Worm (Caenorhabditis elegans) whole organism, dauer: ENCODE data around the gene snrp-3.
"Not testable (repeated sequence)": the region's sequence is repeated elsewhere in the genome, so short reads cannot be mapped to it uniquely, and the experiment has no call there.

Experiments
- unc-62 ChIP-seq: sonication (generic microtip); optimal IDR thresholded peaks from 2 replicates; lab custom pipeline; 2017; ENCODE audit warnings: missing biosample characterization, missing genetic modification reagents, missing genetic modification characterization

snrp-3 gene

ce11 chrIV:8687605-8688191, at the start of gene snrp-3:
Gene snrp-3, minus strand, starts transcription at chrIV:8687810.
- TF ChIP-seq unc-62 (GFP tag; lab: Kevin White, UChicago): no peak

- TF ChIP-seq unc-62 (GFP tag; lab: Kevin White, UChicago): no peak
Measured at ce11 chrIV:8737354-8737753, 49.7 kb upstream of the snrp-3 start.

DNA sequence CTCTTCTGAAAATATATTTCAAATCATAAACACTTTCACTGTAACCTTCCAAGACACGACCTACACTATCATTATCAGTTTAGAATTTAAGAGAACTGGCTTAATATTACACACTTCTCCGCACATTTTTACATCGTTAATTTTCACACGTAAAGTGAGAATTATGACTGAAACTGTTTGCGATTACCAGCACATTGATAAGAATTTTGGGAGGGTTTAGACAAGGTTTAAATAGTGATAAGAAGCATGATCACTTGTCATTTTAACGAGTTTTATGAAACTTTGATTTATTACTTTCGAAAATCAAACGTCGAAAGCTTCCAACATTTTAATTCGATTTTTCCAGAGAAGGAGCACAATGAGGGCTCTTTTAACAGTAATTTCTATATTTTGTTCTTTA, 42.9 kb upstream of the snrp-3 start, which contains the start of gene F21D5.3:
Gene F21D5.3 (plus strand): TSS at position 347 of the 400 bp plus-strand sequence.
- TF ChIP-seq unc-62 (GFP tag; lab: Kevin White, UChicago): no peak

DNA sequence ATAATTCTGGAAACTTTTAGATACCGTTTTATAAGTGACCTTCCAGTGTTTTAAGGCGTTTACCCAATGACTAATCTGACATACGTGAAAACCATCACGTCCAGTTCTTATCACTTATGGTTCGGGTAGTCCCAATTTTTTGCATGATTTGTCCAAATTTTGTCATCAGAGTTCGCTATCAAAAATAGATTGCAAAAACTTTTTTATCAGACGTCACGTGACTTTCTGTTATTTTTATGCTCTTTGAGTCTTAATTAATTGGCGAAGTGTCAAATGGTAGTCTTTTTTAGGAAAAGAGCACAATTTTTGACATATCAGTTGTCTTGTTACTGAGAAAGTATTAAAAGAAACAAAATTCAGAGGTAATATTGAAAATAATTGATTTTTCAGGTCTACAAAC, 42.0 kb upstream of the snrp-3 start:
- no peak for TF ChIP-seq unc-62 (GFP tag; lab: Kevin White, UChicago)

DNA sequence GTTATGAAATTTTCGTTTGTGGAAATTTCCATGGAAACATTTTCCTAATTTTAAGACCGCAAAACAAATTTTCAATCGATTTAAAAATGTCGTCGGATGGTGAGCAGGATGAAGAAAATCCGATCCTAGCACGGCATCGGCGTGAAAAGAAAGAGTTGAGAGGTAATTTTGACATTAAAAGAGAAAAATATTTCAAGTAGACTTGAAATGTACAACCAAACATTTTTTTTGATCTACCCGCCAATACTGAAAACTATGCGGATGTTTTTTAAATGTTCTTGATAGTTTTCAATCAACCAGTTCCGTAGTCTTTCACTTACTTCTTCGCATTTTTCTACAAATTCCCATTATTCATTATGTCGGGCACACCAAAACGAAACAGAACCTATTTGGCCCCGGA, 40.5 kb upstream of the snrp-3 start, which contains the start of gene otub-3:
Gene otub-3 (plus strand): TSS at position 56 of the 400 bp plus-strand sequence.
- TF ChIP-seq unc-62 (GFP tag; lab: Kevin White, UChicago): no peak

DNA sequence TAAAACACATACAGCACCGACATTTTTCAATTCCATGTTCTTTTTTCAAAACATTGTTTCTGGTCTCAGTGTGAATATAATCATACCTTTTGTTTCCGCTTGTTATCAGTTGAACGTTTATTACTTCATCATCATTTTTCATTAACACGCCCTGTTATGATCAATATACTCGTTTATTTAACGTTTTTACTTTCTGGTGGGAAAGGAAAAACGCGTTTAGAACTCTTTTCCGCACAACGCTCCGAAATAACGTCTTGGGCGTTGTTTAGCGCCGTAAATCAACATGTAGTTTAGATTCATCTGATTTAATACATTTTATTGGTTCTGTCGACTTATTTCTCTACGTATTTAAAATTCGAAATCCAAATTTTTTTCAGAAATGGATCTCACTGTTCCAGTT, 37.7 kb upstream of the snrp-3 start, which contains the start of gene pgm-3:
Gene pgm-3 (plus strand): TSS at position 378 of the 400 bp plus-strand sequence.
- no peak for TF ChIP-seq unc-62 (GFP tag; lab: Kevin White, UChicago)

DNA sequence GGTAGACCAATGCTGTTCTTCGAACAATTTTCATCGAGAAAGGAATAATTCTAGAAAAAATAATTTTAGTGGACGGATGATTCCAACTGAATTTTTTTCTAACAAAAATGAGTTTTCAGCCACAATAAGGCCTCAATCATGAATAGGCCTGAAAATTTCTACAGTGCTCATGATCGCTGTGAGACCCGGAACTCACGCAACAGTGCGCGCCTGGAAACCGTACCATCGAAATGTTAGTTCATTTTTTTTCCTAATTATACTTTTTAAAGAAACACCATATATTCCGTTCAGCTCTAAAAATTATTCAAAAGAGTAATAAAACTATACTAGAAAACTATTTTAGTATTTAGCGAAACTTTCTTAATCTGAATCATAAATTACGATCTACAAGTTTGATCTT, 37.3 kb upstream of the snrp-3 start:
- no peak for TF ChIP-seq unc-62 (GFP tag; lab: Kevin White, UChicago)

DNA sequence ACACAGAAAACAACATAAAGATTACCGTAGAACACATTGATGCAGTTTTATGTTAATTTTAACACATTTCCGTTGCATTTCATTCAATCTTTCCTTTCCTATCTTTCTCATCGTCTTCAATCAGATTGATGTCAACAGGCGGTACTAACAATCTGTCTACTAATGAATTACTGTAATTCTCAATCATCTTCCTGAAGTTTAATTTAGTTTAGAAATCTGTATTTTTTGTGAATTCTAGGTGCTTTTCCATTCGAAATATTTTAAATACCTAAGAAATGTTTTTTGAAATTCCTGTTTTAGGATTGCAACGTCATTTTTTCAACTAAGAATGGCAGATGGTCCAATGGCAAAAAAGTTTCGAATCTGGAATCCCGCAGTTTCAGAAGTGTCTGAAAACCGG, 36.1 kb upstream of the snrp-3 start, which contains the start of gene F21D5.9:
Gene F21D5.9 (plus strand): TSS at position 301 of the 400 bp plus-strand sequence.
- TF ChIP-seq unc-62 (GFP tag; lab: Kevin White, UChicago): no peak

DNA sequence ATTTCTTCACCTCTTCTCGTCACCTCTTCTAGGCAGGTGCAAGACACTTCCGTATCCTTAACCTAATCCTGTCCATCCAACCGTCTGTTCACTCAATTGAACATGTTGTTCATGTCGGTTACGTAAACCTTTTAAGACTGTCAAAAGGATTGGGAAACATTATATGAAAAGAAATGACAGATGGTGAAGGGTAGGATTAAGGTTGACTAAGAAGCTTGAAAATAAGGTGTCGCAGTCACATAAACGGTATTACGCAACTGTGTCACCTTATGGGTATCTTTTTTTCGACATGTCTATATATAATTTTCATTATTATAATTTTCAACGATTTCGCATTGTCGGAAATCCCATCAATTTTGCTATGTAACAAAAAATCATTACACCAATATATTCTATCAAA, 35.2 kb upstream of the snrp-3 start:
- TF ChIP-seq unc-62 (GFP tag; lab: Kevin White, UChicago): no peak

- TF ChIP-seq unc-62 (GFP tag; lab: Kevin White, UChicago): no peak
Measured at ce11 chrIV:8718153-8718552, 30.5 kb upstream of the snrp-3 start, which contains the start of gene H23L24.1. Gene H23L24.1, plus strand, starts transcription at chrIV:8718453.

DNA sequence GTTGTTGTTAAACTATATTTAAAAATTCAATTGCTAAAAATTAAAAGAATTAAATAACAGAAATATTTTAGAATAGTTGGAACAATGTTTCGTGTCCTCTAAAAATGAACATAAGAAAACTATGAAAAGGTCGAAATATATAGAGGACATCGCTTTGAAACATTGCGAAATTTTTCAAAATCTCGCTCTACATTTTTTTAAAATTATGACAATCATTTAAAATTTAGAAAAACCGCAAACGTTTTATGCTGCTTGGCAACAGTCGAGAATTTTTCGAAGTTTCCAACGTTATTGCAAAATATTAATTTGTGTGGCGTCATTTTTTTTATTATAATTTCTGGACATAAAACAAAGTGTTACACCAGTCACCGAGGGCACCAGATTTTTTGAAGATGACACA, 27.4 kb upstream of the snrp-3 start, which contains the start of the genes parg-2 and ipla-5:
Gene parg-2 (minus strand): TSS at position 101 of the 400 bp plus-strand sequence.
Gene ipla-5 (plus strand): TSS at position 216 of the 400 bp plus-strand sequence.
- TF ChIP-seq unc-62 (GFP tag; lab: Kevin White, UChicago): not testable (repeated sequence)

ce11 chrIV:8708046-8708445, 20.4 kb upstream of the snrp-3 start:
- no peak for TF ChIP-seq unc-62 (GFP tag; lab: Kevin White, UChicago)

DNA sequence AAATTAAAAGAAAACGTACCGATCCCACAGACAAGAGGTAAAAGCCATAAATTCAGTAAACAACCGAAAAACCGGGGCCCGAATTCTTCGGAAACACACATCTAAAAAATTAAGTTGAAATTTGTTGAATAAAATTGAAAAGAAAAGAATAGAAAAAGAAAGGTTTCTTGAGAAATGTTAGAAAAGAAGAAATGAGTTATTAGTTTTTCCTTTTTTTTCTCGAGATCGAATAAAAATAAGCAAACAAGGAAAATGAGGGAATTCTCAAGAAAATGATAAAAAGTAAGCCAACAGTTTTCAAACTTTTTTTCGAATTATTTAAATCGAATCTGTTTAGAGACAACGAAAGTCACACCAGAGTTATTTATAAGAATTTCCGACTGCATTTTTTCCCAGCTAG, 17.9 kb upstream of the snrp-3 start, which contains the start of gene H23L24.4:
Gene H23L24.4 (minus strand): TSS at position 101 of the 400 bp plus-strand sequence.
- TF ChIP-seq unc-62 (GFP tag; lab: Kevin White, UChicago): no peak

- no peak for TF ChIP-seq unc-62 (GFP tag; lab: Kevin White, UChicago)
Measured at ce11 chrIV:8697436-8697835, 9.8 kb upstream of the snrp-3 start, which contains the start of gene ttll-11. Gene ttll-11, plus strand, starts transcription at chrIV:8697736.

- TF ChIP-seq unc-62 (GFP tag; lab: Kevin White, UChicago): no peak
Measured at ce11 chrIV:8691486-8691885, 3.9 kb upstream of the snrp-3 start, which contains the start of the genes hst-1 and ints-6. Gene hst-1, minus strand, starts transcription at chrIV:8691513. Gene ints-6, plus strand, starts transcription at chrIV:8691745.

ce11 chrIV:8686966-8687365, 644 bp downstream of the snrp-3 start:
- TF ChIP-seq unc-62 (GFP tag; lab: Kevin White, UChicago): no peak

- no peak for TF ChIP-seq unc-62 (GFP tag; lab: Kevin White, UChicago)
Measured at ce11 chrIV:8686510-8686909, 1.1 kb downstream of the snrp-3 start, which contains the start of gene pole-2. Gene pole-2, minus strand, starts transcription at chrIV:8686610.
